Fruit fly (Drosophila melanogaster): Measurements from ENCODE around the gene Uxs.

The Uxs gene

dm6 chr3L:8186627-8187396, 6.1 kb downstream of the Uxs start, which contains the start of the genes ERR and Atg18a (continued):
- peak; percentile 78 for TF ChIP-seq CG4820 (GFP tag; optimal IDR thresholded peaks at IDR 0.05)
- TF ChIP-seq so (GFP tag; IDR thresholded peaks at IDR 0.05) = 0 out of 3 replicates have a peak, but pooled peaks have one; percentile 66
- peak; percentile 78 for TF ChIP-seq Taf1 (GFP tag; IDR thresholded peaks at IDR 0.05)
- no peak for TF ChIP-seq Lpt (GFP tag; optimal IDR thresholded peaks at IDR 0.05)
- peak; percentile 91 for TF ChIP-seq Aef1 (GFP tag; IDR thresholded peaks at IDR 0.05)
- peak; percentile 71 for TF ChIP-seq CG10462 (GFP tag; optimal IDR thresholded peaks at IDR 0.05)
- TF ChIP-seq sima (GFP tag; optimal IDR thresholded peaks at IDR 0.05) = no peak
- TF ChIP-seq her (GFP tag; optimal IDR thresholded peaks at IDR 0.05) = peak; percentile 57
- TF ChIP-seq sqz (GFP tag; optimal IDR thresholded peaks at IDR 0.05) = no peak
- TF ChIP-seq CG4617 (GFP tag; optimal IDR thresholded peaks at IDR 0.05; ENCODE audit: borderline replicate concordance) = peak; percentile 74
- TF ChIP-seq CG34376 (GFP tag; optimal IDR thresholded peaks at IDR 0.05) = peak; percentile 57
- TF ChIP-seq aop (GFP tag; IDR thresholded peaks at IDR 0.05) = no peak

dm6 chr3L:8187397-8187811, 6.7 kb downstream of the Uxs start:
- TF ChIP-seq CG1024 (GFP tag; IDR thresholded peaks at IDR 0.05) = no peak
- peak; percentile 33; the same call in 2 of the 3 replicates for TF ChIP-seq dysf (GFP tag; IDR thresholded peaks at IDR 0.05)
- no peak for TF ChIP-seq dan (GFP tag; IDR thresholded peaks at IDR 0.05)
- TF ChIP-seq CG34376 (GFP tag; optimal IDR thresholded peaks at IDR 0.05) = no peak
- TF ChIP-seq CG4328 (GFP tag; optimal IDR thresholded peaks at IDR 0.05) = no peak
- no peak for TF ChIP-seq sr (GFP tag; IDR thresholded peaks at IDR 0.05)
- TF ChIP-seq hkb (optimal IDR thresholded peaks at IDR 0.05) = no peak
- TF ChIP-seq hkb (GFP tag; IDR thresholded peaks at IDR 0.05) = peak; percentile 20; the same call in 1 of the 2 replicates
- TF ChIP-seq ems (GFP tag; optimal IDR thresholded peaks at IDR 0.05) = no peak
- peak; percentile 87 for TF ChIP-seq grau (tag; optimal IDR thresholded peaks at IDR 0.05)
- TF ChIP-seq CG32532 (GFP tag; IDR thresholded peaks at IDR 0.05) = peak; percentile 42; the same call in 1 of the 2 replicates
- TF ChIP-seq kay (GFP tag; optimal IDR thresholded peaks at IDR 0.05) = no peak
- no peak for TF ChIP-seq CG31224 (GFP tag; IDR thresholded peaks at IDR 0.05)
- TF ChIP-seq NC2α (GFP tag; optimal IDR thresholded peaks at IDR 0.05) = no peak
- 0 out of 3 replicates have a peak, but pooled peaks have one; percentile 13 for TF ChIP-seq zfh1 (GFP tag; IDR thresholded peaks at IDR 0.05)
- TF ChIP-seq CkIIα-i1 (GFP tag; IDR thresholded peaks at IDR 0.05) = no peak
- peak; percentile 46 for TF ChIP-seq Ets65A (GFP tag)
- TF ChIP-seq oc (tag; optimal IDR thresholded peaks at IDR 0.05) = no peak
- TF ChIP-seq Optix (GFP tag; IDR thresholded peaks at IDR 0.05) = 0 out of 3 replicates have a peak, but pooled peaks have one; percentile 32
- TF ChIP-seq CG10654 (GFP tag; optimal IDR thresholded peaks at IDR 0.05) = no peak
- no peak for TF ChIP-seq Adf1 (GFP tag; IDR thresholded peaks at IDR 0.05)
- peak; percentile 21; the same call in 1 of the 2 replicates for TF ChIP-seq nerfin-2 (GFP tag; IDR thresholded peaks at IDR 0.05; ENCODE audit: partially characterized antibody)
- TF ChIP-seq tna (GFP tag; IDR thresholded peaks at IDR 0.05; ENCODE audit: partially characterized antibody) = no peak
- TF ChIP-seq Max (GFP tag; optimal IDR thresholded peaks at IDR 0.05) = no peak
- no peak for TF ChIP-seq ham (GFP tag; IDR thresholded peaks at IDR 0.05)
- TF ChIP-seq lbe (GFP tag; optimal IDR thresholded peaks at IDR 0.05) = no peak
- TF ChIP-seq aop (GFP tag; IDR thresholded peaks at IDR 0.05) = no peak
- peak; percentile 94 for TF ChIP-seq CG9437 (GFP tag; optimal IDR thresholded peaks at IDR 0.05)
- no peak for TF ChIP-seq jigr1 (GFP tag; IDR thresholded peaks at IDR 0.05)
- TF ChIP-seq Med (GFP tag) = peak; percentile 79
- TF ChIP-seq Drgx (GFP tag; IDR thresholded peaks at IDR 0.05) = 0 out of 2 replicates have a peak, but pooled peaks have one; percentile 13
- no peak for TF ChIP-seq CG15073 (GFP tag; optimal IDR thresholded peaks at IDR 0.05)
- TF ChIP-seq HHEX (GFP tag; optimal IDR thresholded peaks at IDR 0.05) = no peak
- TF ChIP-seq Nf-YA (GFP tag; IDR thresholded peaks at IDR 0.05) = no peak
- peak; percentile 34; the same call in 2 of the 3 replicates for TF ChIP-seq row (GFP tag; IDR thresholded peaks at IDR 0.05)
- TF ChIP-seq sens-2 (GFP tag; IDR thresholded peaks at IDR 0.05) = no peak
- TF ChIP-seq Hr51 (GFP tag; optimal IDR thresholded peaks at IDR 0.05) = no peak
- peak in 1 of 2 experiments; percentile 20 for TF ChIP-seq Pdp1 (GFP tag; optimal IDR thresholded peaks at IDR 0.05)

Data from whole organism, embryonic.